Worm (Caenorhabditis elegans) whole organism, midembryonic: ENCODE data around the gene F10C1.1.

Experiments used
- T22C8.4 ChIP-seq: fragments of 200-800 bp; sonication (Bioruptor generic); IDR thresholded peaks from 2 replicates; pipeline ENCODE4 v1.3.6; 2022; ENCODE audit warnings: missing genetic modification characterization, missing compliant biosample characterization
- cog-1 ChIP-seq: sonication (generic microtip); optimal IDR thresholded peaks from 2 replicates; lab custom pipeline; 2016; ENCODE audit warnings: missing genetic modification characterization, missing compliant biosample characterization
- flt-1 ChIP-seq: fragments of 200-800 bp; sonication (Bioruptor generic); IDR thresholded peaks from 2 replicates; pipeline ENCODE4 v1.3.6; 2022; ENCODE audit warnings: missing genetic modification characterization, missing compliant biosample characterization
- klf-2 ChIP-seq: fragments of 200-800 bp; sonication (Bioruptor generic); conservative IDR thresholded peaks from 2 replicates; pipeline ENCODE4 v1.3.6; 2022; ENCODE audit warnings: missing genetic modification reagents, missing genetic modification characterization, missing compliant biosample characterization
- med-1 ChIP-seq: sonication (generic microtip); optimal IDR thresholded peaks from 2 replicates; lab custom pipeline; 2017; ENCODE audit warnings: missing genetic modification characterization, mild to moderate bottlenecking, missing compliant biosample characterization, antibody characterized with exemption, missing genetic modification reagents; ENCODE audit not compliant: insufficient read depth
- ref-1 ChIP-seq: fragments of 200-800 bp; sonication (Bioruptor generic); conservative IDR thresholded peaks from 2 replicates; pipeline ENCODE4 v1.3.6; 2022; ENCODE audit warnings: missing genetic modification reagents, missing genetic modification characterization, missing compliant biosample characterization
- tab-1 ChIP-seq: fragments of 200-800 bp; sonication (Bioruptor generic); IDR thresholded peaks from 2 replicates; pipeline ENCODE4 v1.3.6; 2022; ENCODE audit warnings: missing genetic modification characterization, missing compliant biosample characterization
- ztf-23 ChIP-seq: fragments of 200-800 bp; sonication (Bioruptor generic); IDR thresholded peaks from 2 replicates; pipeline ENCODE4 v1.3.6; 2022; ENCODE audit warnings: missing genetic modification reagents, missing genetic modification characterization, missing compliant biosample characterization
- ztf-29 ChIP-seq: fragments of 200-800 bp; sonication (Bioruptor generic); IDR thresholded peaks from 2 replicates; pipeline ENCODE4 v1.3.6; 2022; ENCODE audit warnings: missing genetic modification reagents, missing genetic modification characterization, missing compliant biosample characterization

ce11 chrII:5785504-5785903 is 11.5 kb downstream of the F10C1.1 start:
- TF ChIP-seq klf-2 (GFP tag; lab: Robert Waterston, UW) (no peak), cog-1 (tag; lab: Kevin White, UChicago) (no peak), T22C8.4 (GFP tag; lab: Robert Waterston, UW) (no peak), flt-1 (GFP tag; lab: Robert Waterston, UW) (no peak), tab-1 (GFP tag; lab: Robert Waterston, UW) (no peak), ztf-29 (no peak), ztf-23 (no peak), ref-1 (GFP tag; lab: Robert Waterston, UW) (no peak), med-1 (GFP tag; lab: Kevin White, UChicago) (no peak)
